Fruit fly (Drosophila melanogaster) S2 (cell line): ENCODE results near the gene CG31735.

Experiments
- CG8478 ChIP-seq: fragments of >200 bp; optimal IDR thresholded peaks from 2 replicates; lab custom pipeline; 2018
- CTCF ChIP-seq, 2 experiments: fragments of >200 bp; optimal IDR thresholded peaks; 2 replicates each; lab custom pipeline; 2018

DNA sequence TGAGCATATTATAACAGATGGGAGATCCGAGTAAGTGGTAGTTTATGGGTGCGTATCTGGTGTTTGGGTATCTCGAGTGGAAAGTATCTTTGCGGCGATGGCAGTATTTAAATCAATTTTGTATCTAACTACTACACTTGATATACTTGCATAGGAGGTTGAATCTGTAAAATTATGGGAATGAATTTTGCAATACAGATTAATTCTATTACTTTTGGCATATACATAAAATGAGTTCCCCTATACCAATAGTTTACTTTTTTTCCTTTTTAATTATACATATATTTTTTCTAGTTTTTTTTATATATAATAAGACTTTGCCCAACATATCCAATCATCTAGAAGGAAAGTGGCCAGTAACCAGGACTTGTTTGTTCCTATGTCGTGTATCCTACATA is 14.0 kb downstream of the CG31735 start:
- no peak for TF ChIP-seq CG8478 (lab: Kevin White, UChicago)
- TF ChIP-seq CTCF (optimal IDR thresholded peaks at IDR 0.05; lab: Kevin White, UChicago): no peak
